Worm (Caenorhabditis elegans) whole organism, late embryonic: ENCODE data around the gene abu-6.

Source experiments
- ceh-34 ChIP-seq: sonication (generic microtip); optimal IDR thresholded peaks from 2 replicates; lab custom pipeline; 2016; ENCODE audit warnings: mild to moderate bottlenecking, missing genetic modification characterization, missing compliant biosample characterization
- ets-4 ChIP-seq: sonication (generic microtip); optimal IDR thresholded peaks from 2 replicates; lab custom pipeline; 2016; ENCODE audit warnings: missing genetic modification characterization, missing compliant biosample characterization
- nhr-11 ChIP-seq: fragments of 150-350 bp; optimal IDR thresholded peaks from 2 replicates; lab custom pipeline; 2014; ENCODE audit warnings: missing biosample characterization, missing genetic modification characterization
- nhr-232 ChIP-seq: sonication (generic microtip); optimal IDR thresholded peaks from 2 replicates; lab custom pipeline; 2016; ENCODE audit warnings: missing genetic modification characterization, missing compliant biosample characterization
- pha-4 ChIP-seq: fragments of 150-350 bp; optimal IDR thresholded peaks from 2 replicates; lab custom pipeline; 2018; ENCODE audit warnings: missing biosample characterization, missing genetic modification reagents, missing genetic modification characterization
- sox-4 ChIP-seq: sonication (generic microtip); optimal IDR thresholded peaks from 2 replicates; lab custom pipeline; 2017; ENCODE audit warnings: mild to moderate bottlenecking, missing genetic modification characterization, inconsistent platforms, missing compliant biosample characterization

ce11 chrV:5177209-5177608 lies 15.5 kb upstream of the abu-6 start, which contains the start of gene ugt-51:
- no peak for TF ChIP-seq sox-4 (tag; lab: Kevin White, UChicago)
- no peak for TF ChIP-seq ets-4
- no peak for TF ChIP-seq ceh-34 (tag; lab: Kevin White, UChicago)
- no peak for TF ChIP-seq nhr-11 (tag; lab: Kevin White, UChicago)
- TF ChIP-seq nhr-232 (tag; lab: Kevin White, UChicago), result no peak
- TF ChIP-seq pha-4 (tag; lab: Kevin White, UChicago), result no peak
